Worm (Caenorhabditis elegans) whole organism, young adult: ENCODE results near the gene prk-1.

Experiments
- C17E4.6 ChIP-seq: fragments of 200-800 bp; sonication (Bioruptor generic); IDR thresholded peaks from 2 replicates; pipeline ENCODE4 v1.3.6; 2022; ENCODE audit warnings: missing genetic modification reagents, missing genetic modification characterization, missing compliant biosample characterization
- D2030.7 ChIP-seq: fragments of 200-800 bp; sonication (Bioruptor generic); IDR thresholded peaks from 2 replicates; pipeline ENCODE4 v1.3.6; 2022; ENCODE audit warnings: missing genetic modification reagents, missing genetic modification characterization, missing compliant biosample characterization
- F22D6.2 ChIP-seq: sonication (generic microtip); optimal IDR thresholded peaks from 2 replicates; lab custom pipeline; 2016; ENCODE audit warnings: mild to moderate bottlenecking, missing genetic modification characterization, missing compliant biosample characterization
- F23B12.7 ChIP-seq: sonication (generic microtip); optimal IDR thresholded peaks from 2 replicates; lab custom pipeline; 2017; ENCODE audit warnings: missing genetic modification characterization, mild to moderate bottlenecking, missing compliant biosample characterization, antibody characterized with exemption, moderate library complexity; ENCODE audit not compliant: insufficient read depth
- F39B2.1 ChIP-seq: fragments of 200-800 bp; sonication (Bioruptor generic); IDR thresholded peaks from 2 replicates; pipeline ENCODE4 v1.3.6; 2022; ENCODE audit warnings: missing genetic modification reagents, missing genetic modification characterization, missing compliant biosample characterization
- F57A8.1 ChIP-seq: fragments of 200-800 bp; sonication (Bioruptor generic); optimal IDR thresholded peaks from 2 replicates; lab custom pipeline; 2018; ENCODE audit warnings: mild to moderate bottlenecking, missing genetic modification characterization, moderate library complexity, missing compliant biosample characterization
- Y53G8AR.9 ChIP-seq: fragments of 200-800 bp; sonication (Bioruptor generic); conservative IDR thresholded peaks from 2 replicates; pipeline ENCODE4 v1.3.6; 2022; ENCODE audit warnings: missing genetic modification reagents, missing genetic modification characterization, missing compliant biosample characterization
- ZK185.1 ChIP-seq: sonication (generic microtip); optimal IDR thresholded peaks from 2 replicates; lab custom pipeline; 2016; ENCODE audit warnings: mild to moderate bottlenecking, missing genetic modification characterization, missing compliant biosample characterization; ENCODE audit not compliant: poor library complexity, severe bottlenecking
- akir-1 ChIP-seq: fragments of 200-800 bp; sonication (Bioruptor generic); optimal IDR thresholded peaks from 2 replicates; lab custom pipeline; 2018; ENCODE audit warnings: mild to moderate bottlenecking, missing genetic modification characterization, moderate library complexity, missing compliant biosample characterization
- aptf-3 ChIP-seq: fragments of 200-800 bp; sonication (Bioruptor generic); IDR thresholded peaks from 2 replicates; pipeline ENCODE4 v1.3.6; 2022; ENCODE audit warnings: missing genetic modification characterization, missing compliant biosample characterization
- attf-3 ChIP-seq: fragments of 200-800 bp; sonication (Bioruptor generic); conservative IDR thresholded peaks from 2 replicates; pipeline ENCODE4 v1.3.6; 2022; ENCODE audit warnings: missing genetic modification reagents, missing genetic modification characterization, missing compliant biosample characterization
- attf-5 ChIP-seq: fragments of 200-800 bp; sonication (Bioruptor generic); optimal IDR thresholded peaks from 2 replicates; lab custom pipeline; 2018; ENCODE audit warnings: mild to moderate bottlenecking, missing genetic modification characterization, missing compliant biosample characterization
- attf-6 ChIP-seq: fragments of 200-800 bp; sonication (Bioruptor generic); IDR thresholded peaks from 2 replicates; pipeline ENCODE4 v1.3.6; 2022; ENCODE audit warnings: missing genetic modification reagents, missing genetic modification characterization, missing compliant biosample characterization
- ceh-79 ChIP-seq: sonication (generic microtip); optimal IDR thresholded peaks from 2 replicates; lab custom pipeline; 2017; ENCODE audit warnings: mild to moderate bottlenecking, missing genetic modification characterization, missing compliant biosample characterization
- ceh-91 ChIP-seq: fragments of 200-800 bp; sonication (Bioruptor generic); IDR thresholded peaks from 2 replicates; pipeline ENCODE4 v1.3.6; 2022; ENCODE audit warnings: missing genetic modification reagents, missing genetic modification characterization, missing compliant biosample characterization
- chd-7 ChIP-seq: sonication (generic microtip); optimal IDR thresholded peaks from 2 replicates; lab custom pipeline; 2016; ENCODE audit warnings: mild to moderate bottlenecking, missing genetic modification characterization, moderate library complexity, missing compliant biosample characterization
- dpff-1 ChIP-seq: sonication (generic microtip); optimal IDR thresholded peaks from 2 replicates; lab custom pipeline; 2017; ENCODE audit warnings: mild to moderate bottlenecking, missing genetic modification characterization, missing compliant biosample characterization
- efl-1 ChIP-seq: fragments of 150-350 bp; optimal IDR thresholded peaks from 2 replicates; lab custom pipeline; 2014; ENCODE audit warnings: missing biosample characterization, missing genetic modification reagents, missing genetic modification characterization
- ets-4 ChIP-seq: fragments of 200-800 bp; sonication (Bioruptor generic); optimal IDR thresholded peaks from 2 replicates; lab custom pipeline; 2018; ENCODE audit warnings: mild to moderate bottlenecking, missing genetic modification characterization, missing compliant biosample characterization
- him-1 ChIP-seq: sonication (generic microtip); optimal IDR thresholded peaks from 2 replicates; lab custom pipeline; 2016; ENCODE audit warnings: missing genotype, missing genetic modification reagents, missing genetic modification characterization, missing compliant biosample characterization
- hlh-12 ChIP-seq: sonication (generic microtip); optimal IDR thresholded peaks from 2 replicates; lab custom pipeline; 2016; ENCODE audit warnings: missing genetic modification characterization, missing compliant biosample characterization
- hmg-1.2 ChIP-seq: fragments of 200-800 bp; sonication (Bioruptor generic); IDR thresholded peaks from 2 replicates; pipeline ENCODE4 v1.3.6; 2022; ENCODE audit warnings: missing genetic modification reagents, missing genetic modification characterization, missing compliant biosample characterization
- hmg-20 ChIP-seq: fragments of 200-800 bp; sonication (Bioruptor generic); IDR thresholded peaks from 2 replicates; pipeline ENCODE4 v1.3.6; 2022; ENCODE audit warnings: missing genetic modification reagents, missing genetic modification characterization, missing compliant biosample characterization
- let-526 ChIP-seq: fragments of 200-800 bp; sonication (Bioruptor generic); IDR thresholded peaks from 2 replicates; pipeline ENCODE4 v1.3.6; 2022; ENCODE audit warnings: missing genetic modification reagents, missing genetic modification characterization, missing compliant biosample characterization
- let-607 ChIP-seq, 2 experiments: fragments of 200-800 bp in 1 of 2; sonication (Bioruptor generic) in 1 of 2; sonication (generic microtip) in 1 of 2; optimal IDR thresholded peaks; 2 replicates each; lab custom pipeline; 2016 to 2018; ENCODE audit warnings: mild to moderate bottlenecking in 2 of 2, missing compliant biosample characterization in 2 of 2, missing genetic modification characterization in 2 of 2, moderate library complexity in 2 of 2, missing genotype in 1 of 2
- lin-40 ChIP-seq: sonication (generic microtip); optimal IDR thresholded peaks from 2 replicates; lab custom pipeline; 2016; ENCODE audit warnings: missing genetic modification characterization, mild to moderate bottlenecking, missing compliant biosample characterization, missing genotype, missing genetic modification reagents
- lsl-1 ChIP-seq: fragments of 200-800 bp; sonication (Bioruptor generic); optimal IDR thresholded peaks from 2 replicates; lab custom pipeline; 2018; ENCODE audit warnings: mild to moderate bottlenecking, missing genetic modification characterization, moderate library complexity, missing compliant biosample characterization
- lsy-27 ChIP-seq: sonication (generic microtip); optimal IDR thresholded peaks from 2 replicates; lab custom pipeline; 2017; ENCODE audit warnings: missing genetic modification characterization, mild to moderate bottlenecking, missing compliant biosample characterization, antibody characterized with exemption, missing genotype, borderline replicate concordance; ENCODE audit not compliant: insufficient read depth
- madf-3 ChIP-seq: fragments of 200-800 bp; sonication (Bioruptor generic); IDR thresholded peaks from 2 replicates; pipeline ENCODE4 v1.3.6; 2022; ENCODE audit warnings: missing genetic modification reagents, missing genetic modification characterization, missing compliant biosample characterization
- madf-8 ChIP-seq: fragments of 200-800 bp; sonication (Bioruptor generic); conservative IDR thresholded peaks from 2 replicates; pipeline ENCODE4 v1.3.6; 2022; ENCODE audit warnings: missing genetic modification reagents, missing genetic modification characterization, missing compliant biosample characterization
- mel-28 ChIP-seq: sonication (generic microtip); optimal IDR thresholded peaks from 2 replicates; lab custom pipeline; 2016; ENCODE audit warnings: borderline replicate concordance, mild to moderate bottlenecking, missing genetic modification characterization, missing compliant biosample characterization
- nfyb-1 ChIP-seq: fragments of 200-800 bp; sonication (Bioruptor generic); IDR thresholded peaks from 2 replicates; pipeline ENCODE4 v1.3.6; 2022; ENCODE audit warnings: missing genetic modification reagents, missing genetic modification characterization, missing compliant biosample characterization
- nhr-179 ChIP-seq: sonication (generic microtip); optimal IDR thresholded peaks from 2 replicates; lab custom pipeline; 2016; ENCODE audit warnings: mild to moderate bottlenecking, missing genetic modification characterization, missing compliant biosample characterization
- nhr-90 ChIP-seq: sonication (generic microtip); optimal IDR thresholded peaks from 2 replicates; lab custom pipeline; 2016; ENCODE audit warnings: missing genotype, mild to moderate bottlenecking, missing genetic modification characterization, missing compliant biosample characterization
- repo-1 ChIP-seq: sonication (generic microtip); optimal IDR thresholded peaks from 2 replicates; lab custom pipeline; 2017; ENCODE audit warnings: mild to moderate bottlenecking, missing genetic modification characterization, missing compliant biosample characterization
- sdz-38 ChIP-seq: sonication (generic microtip); optimal IDR thresholded peaks from 2 replicates; lab custom pipeline; 2016; ENCODE audit warnings: missing genotype, missing genetic modification characterization, missing compliant biosample characterization
- tbx-9 ChIP-seq: sonication (generic microtip); optimal IDR thresholded peaks from 2 replicates; lab custom pipeline; 2016; ENCODE audit warnings: borderline replicate concordance, missing genetic modification characterization, inconsistent platforms, missing compliant biosample characterization
- unc-62 ChIP-seq: fragments of 150-350 bp; optimal IDR thresholded peaks from 2 replicates; lab custom pipeline; 2014; ENCODE audit warnings: missing biosample characterization, missing genetic modification reagents, missing genetic modification characterization
- ztf-25 ChIP-seq: fragments of 200-800 bp; sonication (Bioruptor generic); IDR thresholded peaks from 2 replicates; pipeline ENCODE4 v1.3.6; 2022; ENCODE audit warnings: missing genetic modification reagents, missing genetic modification characterization, missing compliant biosample characterization
- ztf-26 ChIP-seq: sonication (generic microtip); optimal IDR thresholded peaks from 2 replicates; lab custom pipeline; 2017; ENCODE audit warnings: missing genetic modification characterization, missing compliant biosample characterization

The prk-1 gene

ce11 chrIII:7002143-7002542, 12.2 kb downstream of the prk-1 start:
- TF ChIP-seq dpff-1 (tag; lab: Kevin White, UChicago) = no peak
- no peak for TF ChIP-seq mel-28 (tag; lab: Kevin White, UChicago)
- TF ChIP-seq F22D6.2 = no peak
- TF ChIP-seq ztf-26 = no peak
- no peak for TF ChIP-seq madf-3 (GFP tag; lab: Robert Waterston, UW)
- no peak for TF ChIP-seq attf-6 (GFP tag; lab: Robert Waterston, UW)
- TF ChIP-seq him-1 (tag; lab: Kevin White, UChicago) = no peak

- TF ChIP-seq F23B12.7 (tag; lab: Kevin White, UChicago) = no peak
- no peak for TF ChIP-seq dpff-1 (tag; lab: Kevin White, UChicago)
- no peak for TF ChIP-seq hlh-12 (tag; lab: Kevin White, UChicago)
- TF ChIP-seq tbx-9 (tag; lab: Kevin White, UChicago) = no peak
- TF ChIP-seq hmg-1.2 = no peak
- no peak for TF ChIP-seq let-526
- TF ChIP-seq C17E4.6 (GFP tag; lab: Robert Waterston, UW) = no peak
- no peak for TF ChIP-seq F57A8.1
- no peak for TF ChIP-seq ztf-25 (GFP tag; lab: Robert Waterston, UW)
- no peak for TF ChIP-seq nhr-90
- no peak for TF ChIP-seq lsl-1 (GFP tag; lab: Kevin White, UChicago)
- TF ChIP-seq attf-5 (GFP tag; lab: Kevin White, UChicago) = no peak
- no peak for TF ChIP-seq ceh-91 (GFP tag; lab: Robert Waterston, UW)
- TF ChIP-seq Y53G8AR.9 (GFP tag; lab: Robert Waterston, UW) = no peak
Observed at ce11 chrIII:7005350-7005749, 15.4 kb downstream of the prk-1 start, which contains the start of gene C06E8.5. C06E8.5 (minus strand) TSS chrIII:7005450.

ce11 chrIII:7008836-7009235, 18.9 kb downstream of the prk-1 start, which contains the start of gene lgc-38:
lgc-38 (plus strand) TSS chrIII:7009136.
- TF ChIP-seq attf-3 (no peak), hmg-20 (no peak), ztf-25 (GFP tag; lab: Robert Waterston, UW) (no peak), unc-62 (no peak), aptf-3 (GFP tag; lab: Robert Waterston, UW) (no peak), akir-1 (GFP tag; lab: Kevin White, UChicago) (no peak), attf-5 (GFP tag; lab: Kevin White, UChicago) (no peak), F39B2.1 (no peak), lsy-27 (no peak), repo-1 (no peak), hmg-1.2 (no peak), lin-40 (tag; lab: Kevin White, UChicago) (no peak), D2030.7 (GFP tag; lab: Robert Waterston, UW) (no peak), efl-1 (GFP tag; lab: Kevin White, UChicago) (no peak)

- TF ChIP-seq hlh-12 (tag; lab: Kevin White, UChicago) (no peak), ZK185.1 (tag; lab: Kevin White, UChicago) (no peak), nhr-179 (tag; lab: Kevin White, UChicago) (no peak), F39B2.1 (no peak), ceh-79 (tag; lab: Kevin White, UChicago) (no peak), lsy-27 (no peak), madf-3 (GFP tag; lab: Robert Waterston, UW) (no peak), ceh-91 (GFP tag; lab: Robert Waterston, UW) (no peak), madf-8 (GFP tag; lab: Robert Waterston, UW) (no peak), chd-7 (no peak), nfyb-1 (GFP tag; lab: Robert Waterston, UW) (no peak), let-607 (tag; optimal IDR thresholded peaks at IDR 0.05; lab: Kevin White, UChicago) (no peak), ets-4 (GFP tag; lab: Kevin White, UChicago) (no peak), sdz-38 (tag; lab: Kevin White, UChicago) (no peak)
Observed at ce11 chrIII:7012060-7012459, 22.1 kb downstream of the prk-1 start.
